Fruit fly (Drosophila melanogaster) whole organism, embryonic: ENCODE data around the gene CG42847.

Experiments
- C15 ChIP-seq: fragments of 200-800 bp; sonication (Bioruptor generic); IDR thresholded peaks from 3 replicates; pipeline ENCODE4 v1.3.6; 2022; ENCODE audit warnings: missing biosample characterization, missing genetic modification characterization
- CG10366 ChIP-seq: fragments of 200-800 bp; sonication (Bioruptor generic); IDR thresholded peaks from 2 replicates; pipeline ENCODE4 v1.3.6; 2022; ENCODE audit warnings: missing biosample characterization, missing genetic modification characterization
- CG11085 ChIP-seq: fragments of 200-800 bp; sonication (Bioruptor generic); IDR thresholded peaks from 2 replicates; pipeline ENCODE4 v1.3.6; 2022; ENCODE audit warnings: missing biosample characterization, missing genetic modification characterization
- CG11504 ChIP-seq: fragments of 200-800 bp; sonication (Bioruptor generic); optimal IDR thresholded peaks from 3 replicates; lab custom pipeline; 2019; ENCODE audit warnings: missing biosample characterization, mild to moderate bottlenecking, missing genetic modification characterization, moderate library complexity
- CG12071 ChIP-seq: fragments of 200-800 bp; sonication (Bioruptor generic); optimal IDR thresholded peaks from 3 replicates; lab custom pipeline; 2018; ENCODE audit warnings: missing biosample characterization, mild to moderate bottlenecking, missing genetic modification characterization
- CG12744 ChIP-seq: fragments of 200-800 bp; sonication (Bioruptor generic); optimal IDR thresholded peaks from 2 replicates; lab custom pipeline; 2016; ENCODE audit warnings: missing biosample characterization, missing genetic modification characterization
- CG12942 ChIP-seq: fragments of 200-800 bp; sonication (Bioruptor generic); optimal IDR thresholded peaks from 3 replicates; lab custom pipeline; 2016; ENCODE audit warnings: missing biosample characterization, missing genetic modification characterization
- CG14965 ChIP-seq: fragments of 200-800 bp; sonication (Bioruptor generic); optimal IDR thresholded peaks from 2 replicates; lab custom pipeline; 2016; ENCODE audit warnings: missing biosample characterization, missing genetic modification characterization, borderline replicate concordance
- CG15479 ChIP-seq: fragments of 200-800 bp; sonication (Bioruptor generic); optimal IDR thresholded peaks from 3 replicates; lab custom pipeline; 2019; ENCODE audit warnings: missing biosample characterization, mild to moderate bottlenecking, missing genetic modification characterization, moderate library complexity
- CG1647 ChIP-seq: fragments of 200-800 bp; sonication (Bioruptor generic); optimal IDR thresholded peaks from 3 replicates; lab custom pipeline; 2016; ENCODE audit warnings: missing biosample characterization, missing genetic modification characterization
- CG16863 ChIP-seq: fragments of 200-800 bp; sonication (Bioruptor generic); optimal IDR thresholded peaks from 3 replicates; lab custom pipeline; 2016; ENCODE audit warnings: missing biosample characterization, missing genetic modification characterization
- CG18599 ChIP-seq: fragments of 200-800 bp; sonication (Bioruptor generic); optimal IDR thresholded peaks from 3 replicates; lab custom pipeline; 2017; ENCODE audit warnings: missing biosample characterization, missing genetic modification characterization, mild to moderate bottlenecking, moderate library complexity, missing genetic modification reagents
- CG31388 ChIP-seq: fragments of 200-800 bp; sonication (Bioruptor generic); optimal IDR thresholded peaks from 2 replicates; lab custom pipeline; 2016; ENCODE audit warnings: missing biosample characterization, missing genetic modification characterization
- CG33557 ChIP-seq: fragments of 200-800 bp; sonication (Bioruptor generic); optimal IDR thresholded peaks from 2 replicates; lab custom pipeline; 2019; ENCODE audit warnings: missing biosample characterization, mild to moderate bottlenecking, missing genetic modification characterization, moderate library complexity
- CG6272 ChIP-seq: fragments of 200-800 bp; sonication (Bioruptor generic); IDR thresholded peaks from 2 replicates; pipeline ENCODE4 v1.3.6; 2022; ENCODE audit warnings: missing biosample characterization, missing genetic modification characterization
- CG6689 ChIP-seq: fragments of 200-800 bp; sonication (Bioruptor generic); IDR thresholded peaks from 2 replicates; pipeline ENCODE4 v1.3.6; 2022; ENCODE audit warnings: missing biosample characterization, missing genetic modification characterization
- CG7556 ChIP-seq: fragments of 200-800 bp; sonication (Bioruptor generic); optimal IDR thresholded peaks from 2 replicates; lab custom pipeline; 2017; ENCODE audit warnings: missing biosample characterization, mild to moderate bottlenecking, missing genetic modification characterization
- CG7839 ChIP-seq: fragments of 200-800 bp; sonication (Bioruptor generic); optimal IDR thresholded peaks from 3 replicates; lab custom pipeline; 2018; ENCODE audit warnings: missing biosample characterization, mild to moderate bottlenecking, missing genetic modification characterization, moderate library complexity
- CG8478 ChIP-seq: fragments of >200 bp; optimal IDR thresholded peaks from 2 replicates; lab custom pipeline; 2018
- CG9215 ChIP-seq: fragments of 200-800 bp; sonication (Bioruptor generic); IDR thresholded peaks from 2 replicates; pipeline ENCODE4 v1.3.6; 2022; ENCODE audit warnings: missing biosample characterization, missing genetic modification characterization
- Camta ChIP-seq: fragments of 200-800 bp; sonication (Bioruptor generic); optimal IDR thresholded peaks from 2 replicates; lab custom pipeline; 2016; ENCODE audit warnings: missing biosample characterization, missing genetic modification characterization
- Dbx ChIP-seq: fragments of 200-800 bp; sonication (Bioruptor generic); IDR thresholded peaks from 3 replicates; pipeline ENCODE4 v1.3.6; 2022; ENCODE audit warnings: missing biosample characterization, missing genetic modification characterization
- Dek ChIP-seq: fragments of 200-800 bp; sonication (Bioruptor generic); optimal IDR thresholded peaks from 3 replicates; lab custom pipeline; 2019; ENCODE audit warnings: missing biosample characterization, mild to moderate bottlenecking, missing genetic modification characterization, moderate library complexity
- Dip3 ChIP-seq: fragments of 200-800 bp; sonication (Bioruptor generic); optimal IDR thresholded peaks from 3 replicates; lab custom pipeline; 2016; ENCODE audit warnings: missing biosample characterization, missing genetic modification characterization
- Dp ChIP-seq: fragments of 200-800 bp; sonication (Bioruptor generic); optimal IDR thresholded peaks from 2 replicates; lab custom pipeline; 2018; ENCODE audit warnings: missing biosample characterization, mild to moderate bottlenecking, missing genetic modification characterization, moderate library complexity
- Drgx ChIP-seq: fragments of 200-800 bp; sonication (Bioruptor generic); IDR thresholded peaks from 2 replicates; pipeline ENCODE4 v1.3.6; 2022; ENCODE audit warnings: missing biosample characterization, missing genetic modification characterization
- Eip74EF ChIP-seq, 2 experiments: fragments of 200-800 bp in 1 of 2; fragments of >200 bp in 1 of 2; sonication (Bioruptor generic) in 1 of 2; optimal IDR thresholded peaks; 2 replicates each; lab custom pipeline; 2017 to 2019; ENCODE audit warnings: missing biosample characterization in 2 of 2, missing genetic modification characterization in 2 of 2, mild to moderate bottlenecking in 1 of 2, moderate library complexity in 1 of 2
- Hmr ChIP-seq: fragments of 200-800 bp; sonication (Bioruptor generic); optimal IDR thresholded peaks from 3 replicates; lab custom pipeline; 2017; ENCODE audit warnings: mild to moderate bottlenecking, missing biosample characterization, missing genetic modification reagents, missing genetic modification characterization
- MTF-1 ChIP-seq: fragments of 200-800 bp; sonication (Bioruptor generic); optimal IDR thresholded peaks from 2 replicates; lab custom pipeline; 2018; ENCODE audit warnings: missing biosample characterization, mild to moderate bottlenecking, missing genetic modification characterization, borderline replicate concordance
- Mes4 ChIP-seq: fragments of 200-800 bp; sonication (Bioruptor generic); optimal IDR thresholded peaks from 2 replicates; lab custom pipeline; 2016; ENCODE audit warnings: missing biosample characterization, missing genetic modification characterization
- Mrtf ChIP-seq: fragments of 200-800 bp; sonication (Bioruptor generic); IDR thresholded peaks from 3 replicates; pipeline ENCODE4 v1.3.6; 2022; ENCODE audit warnings: missing biosample characterization, missing genetic modification characterization
- Myb ChIP-seq: fragments of 200-800 bp; sonication (Bioruptor generic); optimal IDR thresholded peaks from 2 replicates; lab custom pipeline; 2016; ENCODE audit warnings: missing biosample characterization, missing genetic modification characterization
- Nf-YB ChIP-seq: fragments of 200-800 bp; sonication (Bioruptor generic); optimal IDR thresholded peaks from 3 replicates; lab custom pipeline; 2019; ENCODE audit warnings: missing biosample characterization, mild to moderate bottlenecking, missing genetic modification characterization, moderate library complexity
- Tbp ChIP-seq: fragments of >200 bp; optimal IDR thresholded peaks from 2 replicates; lab custom pipeline; 2018; ENCODE audit warnings: missing biosample characterization, missing genetic modification characterization
- Trl ChIP-seq, 3 experiments: fragments of >200 bp in 2 of 3; fragments of 200-800 bp in 1 of 3; sonication (Bioruptor generic) in 1 of 3; optimal IDR thresholded peaks; 2 replicates in 1 of 3; 3 replicates in 2 of 3; lab custom pipeline; 2016 to 2017; ENCODE audit warnings: missing biosample characterization in 1 of 3, missing genetic modification characterization in 1 of 3
- Vsx1 ChIP-seq: fragments of 200-800 bp; sonication (Bioruptor generic); optimal IDR thresholded peaks from 2 replicates; lab custom pipeline; 2017; ENCODE audit warnings: missing biosample characterization, mild to moderate bottlenecking, missing genetic modification characterization, missing genetic modification reagents
- ac ChIP-seq: fragments of 200-800 bp; sonication (Bioruptor generic); optimal IDR thresholded peaks from 3 replicates; lab custom pipeline; 2017; ENCODE audit warnings: missing biosample characterization, mild to moderate bottlenecking, missing genetic modification characterization
- cad ChIP-seq: fragments of >200 bp; optimal IDR thresholded peaks from 2 replicates; lab custom pipeline; 2017; ENCODE audit warnings: missing biosample characterization, missing genetic modification characterization
- chm ChIP-seq: fragments of 200-800 bp; sonication (Bioruptor generic); IDR thresholded peaks from 2 replicates; pipeline ENCODE4 v1.3.6; 2022; ENCODE audit warnings: missing biosample characterization, missing genetic modification characterization
- ftz-f1 ChIP-seq: fragments of 200-800 bp; sonication (Bioruptor generic); optimal IDR thresholded peaks from 2 replicates; lab custom pipeline; 2016; ENCODE audit warnings: missing biosample characterization, missing genetic modification characterization
- fu2 ChIP-seq: fragments of 200-800 bp; sonication (Bioruptor generic); optimal IDR thresholded peaks from 2 replicates; lab custom pipeline; 2016; ENCODE audit warnings: missing biosample characterization, missing genetic modification characterization
- gem ChIP-seq: fragments of 200-800 bp; sonication (Bioruptor generic); optimal IDR thresholded peaks from 2 replicates; lab custom pipeline; 2019; ENCODE audit warnings: missing biosample characterization, mild to moderate bottlenecking, missing genetic modification characterization, moderate library complexity
- gt ChIP-seq: fragments of 200-800 bp; sonication (Bioruptor generic); IDR thresholded peaks from 2 replicates; pipeline ENCODE4 v1.3.6; 2022; ENCODE audit warnings: missing biosample characterization, missing genetic modification characterization
- insv ChIP-seq, 2 experiments: fragments of 200-800 bp; sonication (Bioruptor generic); optimal IDR thresholded peaks; 3 replicates each; lab custom pipeline; 2016 to 2018; ENCODE audit warnings: missing biosample characterization in 2 of 2, missing genetic modification characterization in 2 of 2
- ken ChIP-seq: fragments of 200-800 bp; sonication (Bioruptor generic); IDR thresholded peaks from 3 replicates; pipeline ENCODE4 v1.3.6; 2022; ENCODE audit warnings: missing biosample characterization, missing genetic modification characterization
- mld ChIP-seq: fragments of 200-800 bp; sonication (Bioruptor generic); IDR thresholded peaks from 3 replicates; pipeline ENCODE4 v1.3.6; 2022; ENCODE audit warnings: missing biosample characterization, missing genetic modification characterization; ENCODE audit not compliant: partially characterized antibody
- psq ChIP-seq: fragments of 200-800 bp; sonication (Bioruptor generic); optimal IDR thresholded peaks from 2 replicates; lab custom pipeline; 2017; ENCODE audit warnings: missing biosample characterization, missing genetic modification characterization
- ro ChIP-seq: fragments of 200-800 bp; sonication (Bioruptor generic); IDR thresholded peaks from 2 replicates; pipeline ENCODE4 v1.3.6; 2022; ENCODE audit warnings: missing biosample characterization, missing genetic modification characterization
- sna ChIP-seq: fragments of 200-800 bp; sonication (Bioruptor generic); IDR thresholded peaks from 2 replicates; pipeline ENCODE4 v1.3.6; 2022; ENCODE audit warnings: missing biosample characterization, missing genetic modification characterization; ENCODE audit not compliant: partially characterized antibody
- ttk ChIP-seq: fragments of 200-800 bp; sonication (Bioruptor generic); IDR thresholded peaks from 2 replicates; pipeline ENCODE4 v2.1.2; 2022; ENCODE audit warnings: missing biosample characterization, missing genetic modification characterization
- unc-4 ChIP-seq: fragments of 200-800 bp; sonication (Bioruptor generic); IDR thresholded peaks from 2 replicates; pipeline ENCODE4 v1.3.6; 2022; ENCODE audit warnings: missing biosample characterization, missing genetic modification characterization; ENCODE audit not compliant: partially characterized antibody
- vnd ChIP-seq: fragments of 200-800 bp; sonication (Bioruptor generic); IDR thresholded peaks from 3 replicates; pipeline ENCODE4 v1.3.6; 2022; ENCODE audit warnings: missing biosample characterization, missing genetic modification characterization; ENCODE audit not compliant: partially characterized antibody

The CG42847 gene

DNA sequence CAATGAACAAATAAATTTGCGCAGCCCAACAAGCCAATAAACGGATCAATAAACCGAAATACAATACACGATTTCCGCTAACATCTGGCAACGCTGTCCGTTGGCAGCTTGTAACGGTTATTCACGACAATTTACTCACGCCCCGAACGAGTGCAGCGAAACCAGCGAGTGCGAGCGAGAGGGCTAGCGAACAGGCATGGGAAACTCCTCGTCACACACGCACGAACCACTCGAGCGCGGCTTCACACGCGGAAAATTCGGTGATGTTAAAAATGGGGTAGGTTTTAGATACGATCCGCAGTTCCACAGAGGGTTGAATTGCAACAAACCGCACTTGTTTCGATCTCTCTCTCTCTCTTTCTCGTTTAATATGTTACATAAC lies 32.4 kb downstream of the CG42847 start (continued):
- TF ChIP-seq Dbx (GFP tag; lab: Robert Waterston, UW) (no peak), CG8478 (lab: Kevin White, UChicago) (no peak), CG1647 (GFP tag; lab: Kevin White, UChicago) (no peak), Eip74EF (GFP tag; optimal IDR thresholded peaks at IDR 0.05; lab: Kevin White, UChicago) (no peak), CG33557 (GFP tag; lab: Kevin White, UChicago) (no peak), CG10366 (GFP tag; lab: Robert Waterston, UW) (no peak), CG14965 (no peak), sna (GFP tag; lab: Robert Waterston, UW) (peak; percentile 61; the same call in 1 of the 2 replicates), CG15479 (no peak), Hmr (GFP tag; lab: Kevin White, UChicago) (peak; percentile 22), CG6272 (GFP tag; lab: Robert Waterston, UW) (no peak), gem (tag; lab: Kevin White, UChicago) (no peak), CG12942 (no peak), Drgx (GFP tag; lab: Robert Waterston, UW) (no peak), CG9215 (no peak), CG18599 (GFP tag; lab: Kevin White, UChicago) (no peak), Tbp (GFP tag; lab: Kevin White, UChicago) (no peak), CG12744 (GFP tag; lab: Kevin White, UChicago) (no peak), CG6689 (GFP tag; lab: Robert Waterston, UW) (no peak), vnd (GFP tag; lab: Robert Waterston, UW) (peak; percentile 34; the same call in 1 of the 3 replicates), ro (GFP tag; lab: Robert Waterston, UW) (no peak), CG7839 (no peak), ftz-f1 (GFP tag; lab: Kevin White, UChicago) (no peak), fu2 (GFP tag; lab: Kevin White, UChicago) (no peak), ken (GFP tag; lab: Robert Waterston, UW) (no peak), CG11504 (tag; lab: Kevin White, UChicago) (no peak), gt (GFP tag; lab: Robert Waterston, UW) (no peak), Mrtf (no peak), C15 (no peak), CG31388 (GFP tag; lab: Kevin White, UChicago) (no peak), insv (GFP tag; optimal IDR thresholded peaks at IDR 0.05; lab: Kevin White, UChicago) (no peak), Nf-YB (GFP tag; lab: Kevin White, UChicago) (no peak), cad (GFP tag; lab: Kevin White, UChicago) (no peak), Mes4 (GFP tag; lab: Kevin White, UChicago) (no peak), psq (GFP tag; lab: Kevin White, UChicago) (no peak), Vsx1 (GFP tag; lab: Kevin White, UChicago) (no peak), mld (GFP tag; lab: Robert Waterston, UW) (no peak), Dp (GFP tag; lab: Kevin White, UChicago) (no peak), CG7556 (GFP tag; lab: Kevin White, UChicago) (no peak), Dip3 (GFP tag; lab: Kevin White, UChicago) (no peak), Myb (peak; percentile 83), Trl (optimal IDR thresholded peaks at IDR 0.05; lab: Kevin White, UChicago) (no peak), Trl (GFP tag; optimal IDR thresholded peaks at IDR 0.05; lab: Kevin White, UChicago) (no peak), chm (GFP tag; lab: Robert Waterston, UW) (no peak), CG11085 (GFP tag; lab: Robert Waterston, UW) (no peak), unc-4 (GFP tag; lab: Robert Waterston, UW) (no peak), CG12071 (GFP tag; lab: Kevin White, UChicago) (no peak), ttk (GFP tag; lab: Robert Waterston, UW) (no peak), CG16863 (GFP tag; lab: Kevin White, UChicago) (no peak), Camta (GFP tag; lab: Kevin White, UChicago) (no peak), Dek (tag; lab: Kevin White, UChicago) (no peak), ac (GFP tag; lab: Kevin White, UChicago) (no peak), MTF-1 (GFP tag; lab: Kevin White, UChicago) (no peak)
